ENCODE assay signal across 4 fruit fly cellular contexts in genomic region chr2L:6169119-6169518, dm6.
A peak's percentile ranks its signal among the peaks of the same experiment; 100 is the strongest.
TF ChIP-seq lines count a peak whose summit lies in the region.

No protein-coding gene starts in this region.

- TF ChIP-seq CTCF in whole organism, embryonic (GFP tag; optimal IDR thresholded peaks at IDR 0.05; lab: Kevin White, UChicago): no peak

TF ChIP-seq in whole organism, embryonic, 481 proteins besides CTCF, POLR2A, EP300 and RAD21:
- TF ChIP-seq BEAF-32 (GFP tag; optimal IDR thresholded peaks at IDR 0.05; lab: Kevin White, UChicago): peak; percentile 29
- TF ChIP-seq grn (GFP tag; optimal IDR thresholded peaks at IDR 0.05; lab: Kevin White, UChicago): peak; percentile 16
- peak; percentile 74 for TF ChIP-seq cwo (GFP tag; optimal IDR thresholded peaks at IDR 0.05; lab: Kevin White, UChicago)
- no peak for TF ChIP-seq chinmo (GFP tag; IDR thresholded peaks at IDR 0.05; lab: Robert Waterston, UW; ENCODE audit: partially characterized antibody)
- no peak for TF ChIP-seq CG17612 (GFP tag; IDR thresholded peaks at IDR 0.05; lab: Robert Waterston, UW)
- TF ChIP-seq crol (GFP tag; IDR thresholded peaks at IDR 0.05; lab: Robert Waterston, UW): peak; percentile 66; the same call in 1 of the 2 replicates
- peak; percentile 80 for TF ChIP-seq Hr39 (optimal IDR thresholded peaks at IDR 0.05; lab: Kevin White, UChicago)
- no peak for TF ChIP-seq slou (GFP tag; optimal IDR thresholded peaks at IDR 0.05; lab: Kevin White, UChicago)

TF ChIP-seq in whole organism, prepupa, 60 proteins besides CTCF, POLR2A, EP300 and RAD21:
- TF ChIP-seq eg (GFP tag; IDR thresholded peaks at IDR 0.05; lab: Robert Waterston, UW) (0 out of 3 replicates have a peak, but pooled peaks have one; percentile 6), dsx (GFP tag; optimal IDR thresholded peaks at IDR 0.05; lab: Kevin White, UChicago; ENCODE audit: poor library complexity, severe bottlenecking) (no peak), cyc (GFP tag; optimal IDR thresholded peaks at IDR 0.05; lab: Kevin White, UChicago) (no peak), CG6163 (GFP tag; IDR thresholded peaks at IDR 0.05; lab: Robert Waterston, UW) (0 out of 3 replicates have a peak, but pooled peaks have one; percentile 20), CG32006 (GFP tag; optimal IDR thresholded peaks at IDR 0.05; lab: Kevin White, UChicago) (peak; percentile 35), CG4318 (GFP tag; optimal IDR thresholded peaks at IDR 0.05; lab: Kevin White, UChicago) (no peak), fd85E (GFP tag; optimal IDR thresholded peaks at IDR 0.05; lab: Kevin White, UChicago) (no peak), dac (GFP tag; optimal IDR thresholded peaks at IDR 0.05; lab: Kevin White, UChicago) (no peak), CG34406 (GFP tag; optimal IDR thresholded peaks at IDR 0.05; lab: Kevin White, UChicago) (no peak), CG11902 (GFP tag; optimal IDR thresholded peaks at IDR 0.05; lab: Kevin White, UChicago) (no peak), Eip75B (GFP tag; optimal IDR thresholded peaks at IDR 0.05; lab: Kevin White, UChicago) (no peak), ss (GFP tag; optimal IDR thresholded peaks at IDR 0.05; lab: Kevin White, UChicago) (peak in 1 of 2 experiments; percentile 84), CG6792 (GFP tag; optimal IDR thresholded peaks at IDR 0.05; lab: Kevin White, UChicago) (no peak), spab (GFP tag; optimal IDR thresholded peaks at IDR 0.05; lab: Kevin White, UChicago) (no peak)

TF ChIP-seq in whole organism, pupa, 21 proteins besides CTCF, POLR2A, EP300 and RAD21:
- TF ChIP-seq CG13204 (GFP tag; optimal IDR thresholded peaks at IDR 0.05; lab: Kevin White, UChicago) (peak; percentile 8), CG4496 (GFP tag; IDR thresholded peaks at IDR 0.05; lab: Robert Waterston, UW) (no peak)

TF ChIP-seq in whole organism, wandering third instar larva, 38 proteins besides CTCF, POLR2A, EP300 and RAD21:
- TF ChIP-seq CG32264 (GFP tag; optimal IDR thresholded peaks at IDR 0.05; lab: Kevin White, UChicago) (no peak), Dfd (GFP tag; optimal IDR thresholded peaks at IDR 0.05; lab: Kevin White, UChicago) (peak; percentile 86)

Comparison
In these comparisons a context has a peak if more than half of its experiments do, and no peak if none do; other contexts are left out.
1. Of the 7 proteins assayed by ChIP-seq in both whole organism, embryonic and whole organism, prepupa: peak only in whole organism, embryonic: Hr39; only in whole organism, prepupa: none; in both: none; in neither: 6.